Worm (Caenorhabditis elegans): ENCODE measurements around the gene mps-2.

ce11 chrII:313540-313939, 1.5 kb upstream of the mps-2 start:
- no peak for TF ChIP-seq pha-4 (tag; optimal IDR thresholded peaks at IDR 0.05)
- no peak for TF ChIP-seq pat-9 (tag; optimal IDR thresholded peaks at IDR 0.05)
- peak; percentile 66 for TF ChIP-seq elt-2 (tag; optimal IDR thresholded peaks at IDR 0.05)
- peak; percentile 18 for TF ChIP-seq ref-2 (tag; optimal IDR thresholded peaks at IDR 0.05)
- no peak for TF ChIP-seq ceh-6 (GFP tag; optimal IDR thresholded peaks at IDR 0.05)
- no peak for TF ChIP-seq pqm-1 (tag; optimal IDR thresholded peaks at IDR 0.05)
- TF ChIP-seq odd-2 (tag; optimal IDR thresholded peaks at IDR 0.05) = no peak
- TF ChIP-seq nhr-11 (tag; optimal IDR thresholded peaks at IDR 0.05) = no peak
- TF ChIP-seq T23F11.4 (GFP tag; optimal IDR thresholded peaks at IDR 0.05) = no peak
- peak; percentile 15 for TF ChIP-seq rnt-1 (tag; optimal IDR thresholded peaks at IDR 0.05)
- no peak for TF ChIP-seq fkh-10 (GFP tag; optimal IDR thresholded peaks at IDR 0.05)
- no peak for TF ChIP-seq ceh-22 (tag; optimal IDR thresholded peaks at IDR 0.05)
